Fruit fly (Drosophila melanogaster) whole organism, prepupa: ENCODE measurements around the gene CG42564.

Experiments used
- CG10669 ChIP-seq: fragments of 200-800 bp; sonication (Bioruptor generic); optimal IDR thresholded peaks from 3 replicates; lab custom pipeline; 2018; ENCODE audit warnings: missing biosample characterization, mild to moderate bottlenecking, missing genetic modification characterization, moderate library complexity
- CG11294 ChIP-seq: fragments of 200-800 bp; sonication (Bioruptor generic); IDR thresholded peaks from 2 replicates; pipeline ENCODE4 v1.3.6; 2022; ENCODE audit warnings: missing biosample characterization, missing genetic modification characterization
- CG11762 ChIP-seq: fragments of 200-800 bp; sonication (Bioruptor generic); optimal IDR thresholded peaks from 3 replicates; lab custom pipeline; 2016; ENCODE audit warnings: missing biosample characterization, missing genetic modification characterization; ENCODE audit not compliant: insufficient read depth
- CG15336 ChIP-seq: fragments of 200-800 bp; sonication (Bioruptor generic); IDR thresholded peaks from 2 replicates; pipeline ENCODE4 v1.3.6; 2022; ENCODE audit warnings: missing biosample characterization, missing genetic modification characterization
- CG16779 ChIP-seq: fragments of 200-800 bp; sonication (Bioruptor generic); optimal IDR thresholded peaks from 3 replicates; lab custom pipeline; 2017; ENCODE audit warnings: missing biosample characterization, mild to moderate bottlenecking, missing genetic modification characterization
- CG3032 ChIP-seq: fragments of 200-800 bp; optimal IDR thresholded peaks from 2 replicates; lab custom pipeline; 2019; ENCODE audit warnings: missing biosample characterization, mild to moderate bottlenecking, missing genetic modification characterization, moderate library complexity
- CG31627 ChIP-seq: fragments of 200-800 bp; sonication (Bioruptor generic); optimal IDR thresholded peaks from 3 replicates; lab custom pipeline; 2016; ENCODE audit warnings: missing biosample characterization, missing genetic modification characterization
- CG32006 ChIP-seq: fragments of 200-800 bp; sonication (Bioruptor generic); optimal IDR thresholded peaks from 3 replicates; lab custom pipeline; 2017; ENCODE audit warnings: missing biosample characterization, mild to moderate bottlenecking, missing genetic modification characterization
- CG34406 ChIP-seq: fragments of 200-800 bp; sonication (Bioruptor generic); optimal IDR thresholded peaks from 3 replicates; lab custom pipeline; 2016; ENCODE audit warnings: missing biosample characterization, missing genetic modification characterization
- CG6163 ChIP-seq: fragments of 200-800 bp; sonication (Bioruptor generic); IDR thresholded peaks from 3 replicates; pipeline ENCODE4 v1.3.6; 2022; ENCODE audit warnings: missing biosample characterization, missing genetic modification characterization
- CG6276 ChIP-seq: fragments of 200-800 bp; sonication (Bioruptor generic); optimal IDR thresholded peaks from 2 replicates; lab custom pipeline; 2017; ENCODE audit warnings: missing biosample characterization, mild to moderate bottlenecking, missing genetic modification characterization
- CG6808 ChIP-seq: fragments of 200-800 bp; sonication (Bioruptor generic); optimal IDR thresholded peaks from 3 replicates; lab custom pipeline; 2017; ENCODE audit warnings: missing biosample characterization, missing genetic modification characterization, mild to moderate bottlenecking, moderate library complexity, missing genetic modification reagents
- CG6854 ChIP-seq: fragments of 200-800 bp; sonication (Bioruptor generic); optimal IDR thresholded peaks from 2 replicates; lab custom pipeline; 2017; ENCODE audit warnings: missing biosample characterization, mild to moderate bottlenecking, missing genetic modification characterization
- CG8119 ChIP-seq: fragments of 200-800 bp; sonication (Bioruptor generic); IDR thresholded peaks from 3 replicates; pipeline ENCODE4 v1.3.6; 2022; ENCODE audit warnings: missing biosample characterization, missing genetic modification characterization
- CG8632 ChIP-seq: fragments of 200-800 bp; sonication (Bioruptor generic); optimal IDR thresholded peaks from 3 replicates; lab custom pipeline; 2016; ENCODE audit warnings: missing biosample characterization, missing genetic modification characterization
- CG9139 ChIP-seq: fragments of 200-800 bp; sonication (Bioruptor generic); optimal IDR thresholded peaks from 3 replicates; lab custom pipeline; 2017; ENCODE audit warnings: missing biosample characterization, mild to moderate bottlenecking, missing genetic modification characterization
- Eip75B ChIP-seq: fragments of 200-800 bp; sonication (Bioruptor generic); optimal IDR thresholded peaks from 3 replicates; lab custom pipeline; 2016; ENCODE audit warnings: missing biosample characterization, missing genetic modification characterization
- Eip78C ChIP-seq: fragments of 200-800 bp; sonication (Bioruptor generic); peaks from one replicate; lab custom pipeline; 2016; ENCODE audit warnings: missing biosample characterization, missing genetic modification characterization
- Eip93F ChIP-seq: fragments of 200-800 bp; sonication (Bioruptor generic); optimal IDR thresholded peaks from 2 replicates; lab custom pipeline; 2016; ENCODE audit warnings: missing biosample characterization, mild to moderate bottlenecking, missing genetic modification characterization
- Ets21C ChIP-seq: fragments of 200-800 bp; sonication (Bioruptor generic); optimal IDR thresholded peaks from 3 replicates; lab custom pipeline; 2016; ENCODE audit warnings: missing biosample characterization, missing genetic modification characterization
- Ets96B ChIP-seq: fragments of 200-800 bp; optimal IDR thresholded peaks from 2 replicates; lab custom pipeline; 2019; ENCODE audit warnings: missing biosample characterization, mild to moderate bottlenecking, missing genetic modification characterization, moderate library complexity
- Hr4 ChIP-seq: fragments of 200-800 bp; sonication (Bioruptor generic); optimal IDR thresholded peaks from 3 replicates; lab custom pipeline; 2016; ENCODE audit warnings: missing biosample characterization, missing genetic modification characterization
- Lpt ChIP-seq: fragments of 200-800 bp; sonication (Bioruptor generic); optimal IDR thresholded peaks from 3 replicates; lab custom pipeline; 2016; ENCODE audit warnings: missing biosample characterization, missing genetic modification characterization
- Met ChIP-seq: fragments of 200-800 bp; sonication (Bioruptor generic); optimal IDR thresholded peaks from 3 replicates; lab custom pipeline; 2016; ENCODE audit warnings: missing biosample characterization, missing genetic modification characterization
- OdsH ChIP-seq: fragments of 200-800 bp; sonication (Bioruptor generic); optimal IDR thresholded peaks from 3 replicates; lab custom pipeline; 2016; ENCODE audit warnings: missing biosample characterization, missing genetic modification characterization
- Smox ChIP-seq: fragments of 200-800 bp; sonication (Bioruptor generic); optimal IDR thresholded peaks from 3 replicates; lab custom pipeline; 2016; ENCODE audit warnings: missing biosample characterization, missing genetic modification characterization
- Sox14 ChIP-seq: fragments of 200-800 bp; sonication (Bioruptor generic); optimal IDR thresholded peaks from 3 replicates; lab custom pipeline; 2016; ENCODE audit warnings: missing biosample characterization, missing genetic modification characterization
- Sox15 ChIP-seq: fragments of 200-800 bp; sonication (Bioruptor generic); optimal IDR thresholded peaks from 3 replicates; lab custom pipeline; 2016; ENCODE audit warnings: missing biosample characterization, missing genetic modification characterization
- achi ChIP-seq: fragments of 200-800 bp; sonication (Bioruptor generic); optimal IDR thresholded peaks from 3 replicates; lab custom pipeline; 2016; ENCODE audit warnings: missing biosample characterization, missing genetic modification characterization
- cyc ChIP-seq: fragments of 200-800 bp; sonication (Bioruptor generic); optimal IDR thresholded peaks from 3 replicates; lab custom pipeline; 2016; ENCODE audit warnings: missing biosample characterization, missing genetic modification characterization
- dac ChIP-seq: fragments of 200-800 bp; sonication (Bioruptor generic); optimal IDR thresholded peaks from 2 replicates; lab custom pipeline; 2017; ENCODE audit warnings: missing biosample characterization, mild to moderate bottlenecking, missing genetic modification characterization
- dsx ChIP-seq: fragments of 200-800 bp; optimal IDR thresholded peaks from 3 replicates; lab custom pipeline; 2019; ENCODE audit warnings: missing biosample characterization, mild to moderate bottlenecking, missing genetic modification characterization, moderate library complexity; ENCODE audit not compliant: poor library complexity, severe bottlenecking
- eg ChIP-seq: fragments of 200-800 bp; sonication (Bioruptor generic); IDR thresholded peaks from 3 replicates; pipeline ENCODE4 v1.3.6; 2022; ENCODE audit warnings: missing biosample characterization, missing genetic modification characterization
- esn ChIP-seq: fragments of 200-800 bp; sonication (Bioruptor generic); optimal IDR thresholded peaks from 2 replicates; lab custom pipeline; 2016; ENCODE audit warnings: missing biosample characterization, mild to moderate bottlenecking, missing genetic modification characterization, moderate library complexity
- fkh ChIP-seq: fragments of 200-800 bp; sonication (Bioruptor generic); optimal IDR thresholded peaks from 3 replicates; lab custom pipeline; 2017; ENCODE audit warnings: missing biosample characterization, mild to moderate bottlenecking, missing genetic modification characterization, moderate library complexity
- lz ChIP-seq: fragments of 200-800 bp; sonication (Bioruptor generic); optimal IDR thresholded peaks from 3 replicates; lab custom pipeline; 2016; ENCODE audit warnings: missing biosample characterization, missing genetic modification characterization
- net ChIP-seq: fragments of 200-800 bp; sonication (Bioruptor generic); optimal IDR thresholded peaks from 3 replicates; lab custom pipeline; 2016; ENCODE audit warnings: missing biosample characterization, missing genetic modification characterization
- pdm3 ChIP-seq: fragments of 200-800 bp; sonication (Bioruptor generic); optimal IDR thresholded peaks from 3 replicates; lab custom pipeline; 2016; ENCODE audit warnings: missing biosample characterization, missing genetic modification characterization
- spab ChIP-seq: fragments of 200-800 bp; sonication (Bioruptor generic); optimal IDR thresholded peaks from 2 replicates; lab custom pipeline; 2017; ENCODE audit warnings: missing biosample characterization, mild to moderate bottlenecking, missing genetic modification characterization, missing genetic modification reagents
- svp ChIP-seq: fragments of 200-800 bp; sonication (Bioruptor generic); peaks from one replicate; lab custom pipeline; 2016; ENCODE audit warnings: missing biosample characterization, missing genetic modification characterization
- topi ChIP-seq: fragments of 200-800 bp; sonication (Bioruptor generic); optimal IDR thresholded peaks from 3 replicates; lab custom pipeline; 2016; ENCODE audit warnings: missing biosample characterization, missing genetic modification characterization
- vri ChIP-seq: fragments of 200-800 bp; sonication (Bioruptor generic); optimal IDR thresholded peaks from 3 replicates; lab custom pipeline; 2016; ENCODE audit warnings: missing biosample characterization, mild to moderate bottlenecking, missing genetic modification characterization

CG42564 gene

dm6 chr3R:6353624-6354352 is 20.5 kb upstream of the CG42564 start (continued):
- TF ChIP-seq Sox15 (GFP tag; lab: Kevin White, UChicago) (peak; percentile 72), CG31627 (GFP tag; lab: Kevin White, UChicago) (peak; percentile 76), lz (GFP tag; lab: Kevin White, UChicago) (peak; percentile 80), CG34406 (GFP tag; lab: Kevin White, UChicago) (no peak), CG6808 (GFP tag; lab: Kevin White, UChicago) (no peak), Eip93F (no peak), CG8632 (GFP tag; lab: Kevin White, UChicago) (peak; percentile 81), CG3032 (tag; lab: Kevin White, UChicago) (peak; percentile 75), CG11294 (GFP tag; lab: Robert Waterston, UW) (0 out of 2 replicates have a peak, but pooled peaks have one; percentile 29), Hr4 (peak; percentile 91), eg (GFP tag; lab: Robert Waterston, UW) (no peak), Ets96B (tag; lab: Kevin White, UChicago) (peak; percentile 75), Eip75B (GFP tag; lab: Kevin White, UChicago) (peak; percentile 84), spab (GFP tag; lab: Kevin White, UChicago) (peak; percentile 70), CG6276 (GFP tag; lab: Kevin White, UChicago) (no peak), Ets21C (GFP tag; lab: Kevin White, UChicago) (peak; percentile 73), Met (peak; percentile 88), cyc (GFP tag; lab: Kevin White, UChicago) (peak; percentile 78), CG10669 (GFP tag; lab: Kevin White, UChicago) (no peak), topi (GFP tag; lab: Kevin White, UChicago) (peak; percentile 88)

DNA sequence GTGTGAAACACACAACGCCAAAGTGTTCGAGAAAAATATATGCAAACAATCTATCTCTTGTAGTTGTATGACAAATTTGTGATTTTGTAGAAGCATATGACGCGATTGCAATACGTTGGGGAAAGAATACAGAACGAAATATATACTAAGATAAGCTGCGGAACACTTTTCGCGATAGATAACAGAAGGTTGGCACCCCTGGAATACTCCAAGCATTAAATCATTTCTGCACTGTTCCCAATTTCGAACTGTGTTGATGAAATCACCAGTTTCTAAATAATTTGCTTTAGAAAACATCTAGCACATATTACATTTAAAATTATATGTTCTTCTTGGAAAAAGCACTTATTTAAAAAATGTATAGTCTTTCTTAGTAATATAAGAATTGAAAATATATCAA is 19.9 kb upstream of the CG42564 start:
- TF ChIP-seq CG15336 (GFP tag; lab: Robert Waterston, UW) (no peak), svp (GFP tag; lab: Kevin White, UChicago) (peak; percentile 90), CG8119 (no peak)

dm6 chr3R:6368100-6368499 is 6.2 kb upstream of the CG42564 start, which contains the start of gene CG42724:
TSS of gene CG42724 (minus strand) at chr3R:6368288.
- TF ChIP-seq CG8632 (GFP tag; lab: Kevin White, UChicago) (no peak), net (no peak), Hr4 (no peak), OdsH (GFP tag; lab: Kevin White, UChicago) (no peak), CG11294 (GFP tag; lab: Robert Waterston, UW) (peak; percentile 14; the same call in 1 of the 2 replicates), cyc (GFP tag; lab: Kevin White, UChicago) (peak; percentile 32), CG9139 (GFP tag; lab: Kevin White, UChicago) (no peak), esn (GFP tag; lab: Kevin White, UChicago) (peak; percentile 32), Sox14 (no peak), lz (GFP tag; lab: Kevin White, UChicago) (peak; percentile 46), CG16779 (tag; lab: Kevin White, UChicago) (no peak), CG6854 (GFP tag; lab: Kevin White, UChicago) (no peak), fkh (GFP tag; lab: Kevin White, UChicago) (no peak), CG11762 (peak; percentile 24)

dm6 chr3R:6368550-6369238 is 5.6 kb upstream of the CG42564 start, which contains the start of gene CG10286:
TSS of gene CG10286 (plus strand) at chr3R:6368965.
- no peak for TF ChIP-seq pdm3 (GFP tag; lab: Kevin White, UChicago)
- TF ChIP-seq CG32006 (GFP tag; lab: Kevin White, UChicago) = no peak
- peak; percentile 16 for TF ChIP-seq esn (GFP tag; lab: Kevin White, UChicago)
- TF ChIP-seq Sox15 (GFP tag; lab: Kevin White, UChicago) = no peak
- TF ChIP-seq dsx (GFP tag; lab: Kevin White, UChicago) = no peak
- peak; percentile 42 for TF ChIP-seq Sox14
- TF ChIP-seq Eip78C (GFP tag; lab: Kevin White, UChicago) = no peak
- no peak for TF ChIP-seq achi (GFP tag; lab: Kevin White, UChicago)
- TF ChIP-seq CG6163 (GFP tag; lab: Robert Waterston, UW) = no peak
- no peak for TF ChIP-seq Smox (GFP tag; lab: Kevin White, UChicago)
- TF ChIP-seq Ets96B (tag; lab: Kevin White, UChicago) = peak; percentile 34
- TF ChIP-seq lz (GFP tag; lab: Kevin White, UChicago) = no peak
- no peak; the same call in 2 of the 3 replicates for TF ChIP-seq eg (GFP tag; lab: Robert Waterston, UW)
- no peak for TF ChIP-seq net
- no peak for TF ChIP-seq Lpt (GFP tag; lab: Kevin White, UChicago)
- no peak for TF ChIP-seq Eip93F
- no peak for TF ChIP-seq CG34406 (GFP tag; lab: Kevin White, UChicago)
- no peak for TF ChIP-seq dac (GFP tag; lab: Kevin White, UChicago)
- TF ChIP-seq spab (GFP tag; lab: Kevin White, UChicago) = no peak
- no peak for TF ChIP-seq vri (GFP tag; lab: Kevin White, UChicago)
- no peak for TF ChIP-seq CG9139 (GFP tag; lab: Kevin White, UChicago)
